Fruit fly (Drosophila melanogaster) whole organism, larva: ENCODE data around the gene Fitm.

ENCODE experiments used
- noc ChIP-seq: fragments of 200-800 bp; sonication (Bioruptor generic); optimal IDR thresholded peaks from 3 replicates; lab custom pipeline; 2019; ENCODE audit warnings: missing biosample characterization, mild to moderate bottlenecking, missing genetic modification characterization, moderate library complexity

Gene Fitm

DNA sequence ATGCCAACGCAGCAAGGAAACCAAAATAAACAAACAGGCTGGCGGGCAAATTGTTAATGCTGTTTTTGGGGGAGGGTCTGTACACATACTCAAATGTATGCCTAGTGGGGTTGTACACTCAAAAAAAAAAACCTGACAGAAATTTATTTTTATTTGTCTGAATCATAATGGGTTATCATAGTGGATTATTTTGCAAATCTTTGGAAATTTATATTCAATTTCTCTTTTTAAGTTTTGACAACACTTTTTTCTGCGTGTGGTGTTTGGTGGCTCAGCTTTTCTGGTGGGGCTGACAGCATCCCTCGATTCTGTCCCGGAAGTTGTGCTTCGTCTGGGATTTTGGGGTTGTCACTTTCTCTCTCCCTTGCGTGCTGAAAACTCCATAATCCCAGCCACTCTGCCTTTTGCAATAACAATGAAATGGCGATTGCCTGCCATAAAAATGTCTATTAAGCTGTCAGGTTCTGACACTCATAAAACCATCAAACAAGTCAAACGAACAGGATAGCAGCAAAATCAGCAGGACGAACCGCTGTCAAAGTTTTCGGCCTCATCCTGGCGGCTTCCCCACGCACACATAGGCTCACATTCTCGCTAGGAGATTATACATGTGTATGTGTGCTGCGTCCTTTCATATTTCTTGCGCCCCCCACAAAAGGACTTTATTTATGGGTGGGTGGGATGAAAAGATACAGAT is 9.2 kb upstream of the Fitm start:
- no peak for TF ChIP-seq noc (tag; lab: Kevin White, UChicago)

DNA sequence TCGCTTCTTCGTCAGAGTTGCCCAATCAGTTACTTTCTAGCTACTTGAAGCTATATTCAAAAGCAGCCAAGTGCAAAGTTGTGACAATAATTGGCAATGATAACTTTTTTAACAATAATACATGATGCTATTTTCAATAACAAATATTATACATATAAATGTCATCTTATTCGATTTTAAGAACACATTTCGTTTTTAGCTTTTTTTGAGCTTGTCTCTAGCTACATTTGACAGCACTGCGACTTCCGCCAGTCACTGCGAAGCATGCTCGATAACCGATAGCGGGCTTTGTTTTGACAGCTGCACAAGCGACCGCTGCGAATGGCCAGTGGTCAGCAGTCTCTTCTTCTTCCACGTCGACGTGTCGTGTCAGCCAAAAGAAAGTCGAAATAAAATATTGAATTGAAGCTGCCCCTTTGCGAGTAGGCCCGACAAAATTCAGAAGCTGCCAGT is 6.5 kb upstream of the Fitm start, which contains the start of the genes Gen and Srp54k:
TSS of gene Gen (minus strand) at position 23 of the 453 bp plus-strand sequence.
TSS of gene Srp54k (plus strand) at position 325 of the 453 bp plus-strand sequence.
- TF ChIP-seq noc (tag; lab: Kevin White, UChicago) = peak; percentile 55

DNA sequence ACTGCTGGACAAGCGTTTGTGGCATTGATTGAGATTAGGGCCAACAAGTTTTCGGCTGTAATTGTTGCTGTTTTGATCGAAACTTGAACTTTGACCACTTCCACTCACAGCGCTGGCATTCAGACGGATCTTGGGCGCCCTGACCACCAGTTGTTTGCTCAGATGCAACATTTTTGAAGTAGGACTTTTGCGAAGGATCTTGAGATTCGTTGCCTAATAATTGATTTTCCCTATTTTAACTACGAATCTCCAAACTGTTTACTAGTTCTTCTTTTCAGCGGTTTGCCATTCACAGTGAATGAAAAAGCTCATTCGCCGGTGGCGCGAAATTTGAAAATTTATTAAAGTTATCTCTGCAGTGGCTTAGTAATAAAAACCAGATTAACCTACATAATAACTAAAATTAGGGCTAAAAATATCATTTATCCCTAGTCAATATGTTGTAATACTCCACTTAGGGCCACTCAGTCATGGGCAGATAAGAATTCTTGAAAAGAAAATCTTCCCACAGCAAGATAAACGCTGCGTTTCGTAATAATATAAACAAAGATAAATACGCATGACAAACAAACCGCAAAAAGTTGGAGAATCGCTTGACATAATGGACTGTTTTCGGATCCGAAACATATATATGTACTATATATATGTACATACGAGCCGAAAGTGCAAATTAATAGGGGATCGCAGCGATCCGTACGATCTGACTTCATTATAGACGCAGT is 4.3 kb downstream of the Fitm start, which contains the start of the genes Dhrs4 and Gdap1:
TSS of gene Dhrs4 (minus strand) at position 267 of the 722 bp plus-strand sequence.
TSS of gene Gdap1 (plus strand) at position 574 of the 722 bp plus-strand sequence.
- TF ChIP-seq noc (tag; lab: Kevin White, UChicago) = no peak

DNA sequence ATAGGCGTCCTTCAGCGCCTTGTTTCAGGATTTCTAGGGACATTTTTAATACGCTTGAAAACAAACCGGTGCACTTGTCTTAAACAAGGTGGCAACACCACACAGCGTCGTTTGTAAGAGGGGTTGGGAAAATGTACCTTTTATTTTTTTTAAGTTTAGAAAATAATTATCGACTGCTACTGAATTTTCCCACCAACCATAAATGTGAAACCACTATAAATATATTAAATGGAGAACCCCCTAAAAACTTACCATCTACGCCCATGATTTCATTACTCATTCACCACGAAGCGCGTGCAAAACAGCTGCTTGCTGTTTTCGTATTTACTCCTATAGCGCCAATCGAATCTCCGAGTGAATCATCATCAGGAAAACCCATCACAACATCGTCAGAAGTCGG is 6.6 kb downstream of the Fitm start, which contains the start of the genes Tcs5 and CHMP2B:
TSS of gene Tcs5 (minus strand) at position 84 of the 400 bp plus-strand sequence.
TSS of gene CHMP2B (plus strand) at position 308 of the 400 bp plus-strand sequence.
- peak; percentile 99 for TF ChIP-seq noc (tag; lab: Kevin White, UChicago)

DNA sequence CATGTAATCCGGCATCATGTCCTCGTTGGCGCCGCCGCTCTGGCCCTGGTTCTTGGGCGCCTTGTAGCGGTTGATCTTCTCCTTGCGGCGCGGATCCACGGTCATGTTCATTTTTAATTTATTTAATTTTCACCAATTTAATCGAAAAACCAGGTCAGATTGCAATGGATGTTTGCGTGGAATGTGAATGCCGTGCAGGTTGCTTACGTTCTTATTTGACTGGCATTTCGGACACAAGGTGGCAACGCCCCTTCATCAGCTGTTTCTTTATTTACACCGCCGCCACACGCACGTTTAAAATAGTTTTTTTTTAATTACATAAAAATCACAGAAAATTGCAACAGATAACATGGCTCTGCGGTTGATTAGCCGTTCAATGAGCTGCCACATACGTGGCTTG is 9.7 kb downstream of the Fitm start, which contains the start of the genes CG10674 and CG4611:
TSS of gene CG10674 (minus strand) at position 170 of the 400 bp plus-strand sequence.
TSS of gene CG4611 (plus strand) at position 254 of the 400 bp plus-strand sequence.
- no peak for TF ChIP-seq noc (tag; lab: Kevin White, UChicago)

DNA sequence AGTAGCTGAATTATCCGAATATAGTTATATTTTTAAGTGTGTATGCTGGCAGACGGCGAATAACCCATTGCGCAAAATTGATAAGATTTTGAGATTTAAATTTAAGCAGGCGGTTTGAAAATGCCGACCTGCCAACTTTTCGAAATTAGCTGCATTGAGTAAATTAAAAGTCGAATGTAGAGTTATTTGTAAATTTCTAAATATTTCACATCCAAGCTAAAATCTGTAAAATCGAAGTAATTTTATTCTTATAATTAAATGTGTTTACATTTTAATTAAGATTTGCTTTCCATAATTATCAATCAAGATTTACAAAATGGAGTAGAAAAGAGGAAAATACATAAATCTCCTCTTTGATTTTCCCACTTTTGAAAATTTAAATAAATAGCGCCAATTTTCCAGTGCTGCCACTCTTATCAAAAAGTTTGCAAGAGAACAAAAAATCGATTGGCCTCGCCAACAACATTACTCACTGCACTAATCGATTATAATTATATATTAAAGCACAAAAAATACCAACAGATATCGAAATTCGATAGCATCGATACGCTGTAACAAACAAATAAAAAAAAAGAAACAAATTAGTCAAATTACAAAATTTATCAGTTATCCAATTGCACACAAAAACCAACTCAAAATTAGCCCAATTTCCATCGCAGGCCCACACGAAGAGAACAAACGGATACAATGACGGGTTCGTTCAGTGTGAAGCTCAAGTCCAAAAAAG is 12.0 kb downstream of the Fitm start, which contains the start of gene Yod1:
TSS of gene Yod1 (plus strand) at position 168 of the 727 bp plus-strand sequence.
- TF ChIP-seq noc (tag; lab: Kevin White, UChicago) = no peak

DNA sequence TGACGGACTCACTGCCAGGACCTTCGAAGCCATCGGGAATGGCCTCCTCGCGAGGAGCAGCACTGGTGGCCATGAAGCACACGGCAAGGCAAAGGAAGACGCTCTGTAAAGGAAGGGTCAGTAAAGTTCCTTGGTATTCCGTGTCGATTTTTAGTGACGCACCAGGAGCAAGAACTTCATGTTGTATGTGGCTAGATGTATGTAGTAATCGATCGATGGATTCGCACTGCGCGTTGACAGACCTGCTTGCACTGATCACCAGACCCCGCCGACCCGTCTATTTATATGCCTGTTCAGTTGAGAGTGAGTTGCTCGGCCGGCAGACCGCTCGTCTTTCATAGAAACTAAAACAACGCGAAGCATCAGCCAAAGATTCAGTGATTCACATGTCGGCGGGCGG is 12.9 kb downstream of the Fitm start, which contains the start of gene CG15213:
TSS of gene CG15213 (minus strand) at position 255 of the 400 bp plus-strand sequence.
- no peak for TF ChIP-seq noc (tag; lab: Kevin White, UChicago)

DNA sequence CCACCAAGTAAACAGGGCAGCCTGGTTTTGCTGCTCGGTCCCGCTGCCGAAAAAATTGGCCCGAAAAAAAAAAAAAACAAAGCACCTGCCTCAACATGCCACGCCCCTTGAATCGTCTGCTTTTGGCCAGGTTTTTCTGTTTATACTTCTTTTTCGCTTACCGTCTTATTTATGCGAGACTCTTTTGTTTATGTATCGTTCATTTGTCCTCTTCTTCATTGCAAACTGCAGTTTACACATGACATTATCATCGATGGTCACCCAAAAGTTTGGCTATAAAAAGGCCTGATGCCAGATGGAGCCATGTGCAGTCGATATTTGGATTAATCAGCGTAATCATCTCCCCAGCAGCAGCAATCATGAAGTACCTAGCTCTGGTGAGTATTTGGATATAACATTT is 14.6 kb downstream of the Fitm start, which contains the start of gene CG15212:
TSS of gene CG15212 (plus strand) at position 301 of the 400 bp plus-strand sequence.
- TF ChIP-seq noc (tag; lab: Kevin White, UChicago) = no peak

DNA sequence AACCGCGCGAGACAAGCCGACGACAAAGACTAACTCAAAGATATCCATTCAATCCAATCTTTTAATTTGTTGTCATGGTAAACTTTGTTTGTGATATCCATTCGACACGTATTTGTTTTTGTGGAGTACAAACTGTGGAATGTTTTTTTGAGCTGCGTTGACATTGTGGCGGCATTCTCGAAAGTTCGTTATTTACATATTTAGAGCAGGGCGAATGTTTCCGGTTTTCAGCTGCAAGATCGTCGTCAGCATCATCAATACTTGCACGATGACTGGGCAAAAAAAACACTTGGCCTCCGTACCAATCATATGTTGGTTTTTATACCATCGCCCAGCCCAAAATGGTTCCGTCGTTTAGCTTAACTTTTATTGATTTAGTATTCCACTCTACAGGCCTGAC is 15.4 kb downstream of the Fitm start:
- no peak for TF ChIP-seq noc (tag; lab: Kevin White, UChicago)

DNA sequence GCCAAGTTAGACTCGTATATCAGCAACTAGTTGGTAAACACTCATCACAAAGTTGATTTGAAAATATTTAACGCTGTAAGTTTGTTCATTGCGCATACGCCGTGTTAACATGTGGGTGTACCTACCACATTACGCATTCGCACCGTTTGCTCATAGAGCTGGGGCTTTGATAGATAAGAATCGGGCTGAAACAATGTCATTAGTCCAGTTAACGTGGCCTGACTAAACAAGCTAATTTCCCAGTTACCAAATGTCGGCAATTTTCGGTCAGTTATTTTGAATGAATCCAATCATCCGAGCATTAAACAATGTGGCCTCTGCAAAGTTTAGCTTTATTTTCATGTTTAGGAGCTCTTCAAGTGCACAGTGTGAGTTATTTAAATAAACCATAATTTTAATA is 16.7 kb downstream of the Fitm start, which contains the start of gene CG4597:
TSS of gene CG4597 (plus strand) at position 301 of the 400 bp plus-strand sequence.
- TF ChIP-seq noc (tag; lab: Kevin White, UChicago) = no peak

DNA sequence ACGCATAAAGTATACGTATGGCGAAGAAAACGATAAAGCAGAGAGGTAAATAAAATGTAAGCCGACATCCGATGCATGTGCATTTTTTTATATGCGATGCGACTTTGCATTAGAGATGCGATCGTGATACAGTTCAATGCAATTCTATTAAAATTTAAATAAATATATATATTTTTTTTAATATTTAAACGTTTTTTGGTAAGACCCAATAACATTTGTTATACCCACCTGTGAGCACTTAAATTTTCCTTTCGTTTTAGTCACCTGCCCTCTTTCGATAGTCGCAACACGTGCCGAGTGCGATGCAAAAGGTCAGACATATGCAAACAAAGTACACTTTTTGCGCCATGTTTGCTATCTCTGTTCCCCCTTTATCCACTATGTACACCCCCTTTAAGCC is 17.6 kb downstream of the Fitm start:
- no peak for TF ChIP-seq noc (tag; lab: Kevin White, UChicago)

DNA sequence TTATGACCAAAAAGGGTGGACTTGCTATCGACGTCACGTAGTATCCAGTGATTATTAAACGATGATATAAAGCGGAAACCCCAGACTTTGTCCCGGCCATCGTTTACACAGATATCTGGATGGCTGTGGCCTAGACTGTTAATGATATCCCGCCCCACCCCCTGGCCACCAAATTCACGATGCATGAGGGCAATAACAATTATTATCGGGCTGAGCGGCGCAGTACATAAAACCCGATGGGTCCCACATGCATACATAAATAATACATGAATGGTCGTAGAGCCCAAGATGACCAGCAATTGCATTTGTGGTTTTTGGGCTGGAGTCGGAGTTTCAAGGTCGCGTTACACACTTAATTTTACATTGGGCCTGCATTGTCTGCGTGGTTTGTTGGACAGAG is 18.3 kb downstream of the Fitm start:
- TF ChIP-seq noc (tag; lab: Kevin White, UChicago) = no peak

DNA sequence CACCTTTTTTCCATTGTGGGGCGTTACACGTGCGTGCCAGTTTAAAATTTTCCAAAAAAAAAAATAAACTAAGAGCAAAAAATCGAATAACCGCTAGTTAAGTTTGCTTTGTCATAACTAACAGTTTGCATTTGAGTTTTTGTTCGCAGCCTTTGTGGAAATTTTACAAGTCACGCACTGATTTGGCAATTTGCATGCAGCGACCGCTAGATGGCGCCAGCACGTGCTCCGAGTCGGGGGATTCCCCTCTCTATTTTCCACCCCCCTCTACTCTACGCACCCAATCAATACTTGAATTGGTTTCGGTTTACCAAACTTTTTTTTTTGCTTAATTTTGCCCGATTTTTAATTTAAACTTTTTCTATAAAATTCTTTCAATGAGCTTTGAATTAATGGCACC is 20.7 kb downstream of the Fitm start:
- no peak for TF ChIP-seq noc (tag; lab: Kevin White, UChicago)

DNA sequence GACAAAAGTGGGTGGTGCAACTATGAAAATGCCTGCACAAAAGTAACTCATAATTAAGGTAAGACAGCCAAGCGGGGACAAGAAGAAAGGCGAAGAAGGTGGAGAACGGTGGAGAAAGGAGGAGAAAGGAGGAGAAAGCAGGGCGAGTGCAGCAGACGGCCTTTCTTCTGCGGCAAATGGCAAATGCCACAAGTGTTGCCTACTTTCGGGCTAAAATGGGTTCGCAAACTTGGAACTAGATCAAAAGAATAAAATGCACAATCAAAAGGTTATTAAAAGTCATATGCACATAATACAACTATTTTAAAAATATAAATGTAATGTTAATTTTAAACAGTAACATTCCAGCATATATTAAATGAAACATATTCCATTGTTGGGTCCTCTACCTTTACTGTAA is 43.8 kb downstream of the Fitm start:
- no peak for TF ChIP-seq noc (tag; lab: Kevin White, UChicago)

DNA sequence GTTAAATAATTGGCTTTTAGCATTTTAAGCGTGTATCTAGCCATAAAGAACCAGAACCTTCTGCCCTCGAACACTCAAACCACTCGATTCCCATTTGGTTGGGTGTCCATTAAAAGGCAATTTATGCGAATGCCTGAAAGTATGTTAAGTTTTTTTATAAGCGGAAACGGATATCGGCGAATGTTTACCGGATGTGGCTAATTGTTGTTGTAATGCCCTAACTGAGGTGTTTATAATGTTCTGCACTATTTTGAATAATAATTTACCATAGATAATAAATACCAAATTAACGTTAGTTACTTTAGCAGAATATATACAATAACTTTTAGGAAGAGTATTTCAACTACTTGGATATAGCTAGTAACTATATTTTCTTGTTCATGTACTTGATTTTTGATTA is 49.2 kb downstream of the Fitm start:
- no peak for TF ChIP-seq noc (tag; lab: Kevin White, UChicago)
